Worm (Caenorhabditis elegans) whole organism, early embryonic: ENCODE results near the gene spe-49.

Source experiments
- B0310.2 ChIP-seq: sonication (generic microtip); optimal IDR thresholded peaks from 2 replicates; lab custom pipeline; 2016; ENCODE audit warnings: mild to moderate bottlenecking, missing genetic modification characterization, missing compliant biosample characterization
- F13C5.2 ChIP-seq: sonication (generic microtip); optimal IDR thresholded peaks from 2 replicates; lab custom pipeline; 2017; ENCODE audit warnings: mild to moderate bottlenecking, missing genetic modification characterization, inconsistent platforms, missing compliant biosample characterization
- aly-1 ChIP-seq: sonication (generic microtip); optimal IDR thresholded peaks from 2 replicates; lab custom pipeline; 2016; ENCODE audit warnings: missing genetic modification characterization, missing compliant biosample characterization
- ama-1 ChIP-seq: fragments of 150-350 bp; optimal IDR thresholded peaks from 2 replicates; lab custom pipeline; 2014
- ceh-13 ChIP-seq: fragments of 200-800 bp; sonication (Bioruptor generic); optimal IDR thresholded peaks from 2 replicates; lab custom pipeline; 2018; ENCODE audit warnings: mild to moderate bottlenecking, missing genetic modification characterization, missing compliant biosample characterization
- ceh-36 ChIP-seq: sonication (generic microtip); optimal IDR thresholded peaks from 2 replicates; lab custom pipeline; 2016; ENCODE audit warnings: missing genetic modification characterization, inconsistent platforms, missing compliant biosample characterization
- ets-7 ChIP-seq: sonication (generic microtip); optimal IDR thresholded peaks from 2 replicates; lab custom pipeline; 2016; ENCODE audit warnings: missing genotype, missing genetic modification characterization, missing compliant biosample characterization
- flt-1 ChIP-seq: fragments of 200-800 bp; sonication (Bioruptor generic); IDR thresholded peaks from 2 replicates; pipeline ENCODE4 v1.3.6; 2022; ENCODE audit warnings: missing genetic modification characterization, missing compliant biosample characterization
- hmbx-1 ChIP-seq: sonication (generic microtip); optimal IDR thresholded peaks from 2 replicates; lab custom pipeline; 2016; ENCODE audit warnings: mild to moderate bottlenecking, missing genetic modification characterization, missing compliant biosample characterization
- hmg-4 ChIP-seq: fragments of 200-800 bp; sonication (Bioruptor generic); optimal IDR thresholded peaks from 2 replicates; lab custom pipeline; 2018; ENCODE audit warnings: mild to moderate bottlenecking, missing genetic modification characterization, missing compliant biosample characterization
- hnd-1 ChIP-seq: sonication (generic microtip); optimal IDR thresholded peaks from 2 replicates; lab custom pipeline; 2016; ENCODE audit warnings: missing genetic modification characterization, missing compliant biosample characterization
- pes-1 ChIP-seq: fragments of 200-800 bp; sonication (Bioruptor generic); IDR thresholded peaks from 2 replicates; pipeline ENCODE4 v1.3.6; 2022; ENCODE audit warnings: missing genetic modification reagents, missing genetic modification characterization, missing compliant biosample characterization
- scrt-1 ChIP-seq: fragments of 200-800 bp; sonication (Bioruptor generic); IDR thresholded peaks from 2 replicates; pipeline ENCODE4 v1.3.6; 2022; ENCODE audit warnings: missing genetic modification characterization, missing compliant biosample characterization
- sea-1 ChIP-seq: fragments of 200-800 bp; sonication (Bioruptor generic); conservative IDR thresholded peaks from 2 replicates; pipeline ENCODE4 v1.3.6; 2022; ENCODE audit warnings: missing genetic modification characterization, missing compliant biosample characterization
- tbx-11 ChIP-seq: fragments of 200-800 bp; sonication (Bioruptor generic); IDR thresholded peaks from 2 replicates; pipeline ENCODE4 v1.3.6; 2022; ENCODE audit warnings: missing genetic modification characterization, missing compliant biosample characterization
- tbx-37 ChIP-seq: fragments of 200-800 bp; sonication (Bioruptor generic); conservative IDR thresholded peaks from 2 replicates; pipeline ENCODE4 v1.3.6; 2022; ENCODE audit warnings: missing genetic modification reagents, missing genetic modification characterization, missing compliant biosample characterization
- tra-4 ChIP-seq: sonication (generic microtip); optimal IDR thresholded peaks from 2 replicates; lab custom pipeline; 2017; ENCODE audit warnings: missing genetic modification characterization, missing compliant biosample characterization

spe-49 gene

DNA sequence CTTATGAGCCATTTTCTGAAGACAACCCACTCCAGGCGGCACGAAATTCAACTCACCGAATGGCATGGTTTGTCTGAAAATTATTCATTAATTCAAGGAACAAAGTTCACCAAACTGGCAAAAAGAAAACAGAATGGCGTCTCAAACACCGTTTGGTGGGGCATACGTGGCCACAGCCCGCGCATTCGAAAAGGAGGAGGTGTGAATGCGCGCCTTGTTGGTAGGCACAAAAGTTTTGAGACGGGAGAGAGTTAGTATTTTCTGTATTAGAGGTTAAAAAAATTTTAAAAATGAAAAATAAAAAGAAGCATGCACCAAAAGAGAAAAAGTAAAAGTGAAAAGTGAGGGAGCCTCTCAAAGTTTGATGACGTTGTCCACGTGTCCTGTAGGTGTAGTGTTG is 30.8 kb downstream of the spe-49 start:
- TF ChIP-seq B0310.2 (no peak), scrt-1 (GFP tag; lab: Robert Waterston, UW) (no peak), tbx-37 (no peak), hnd-1 (no peak), aly-1 (tag; lab: Kevin White, UChicago) (no peak)

DNA sequence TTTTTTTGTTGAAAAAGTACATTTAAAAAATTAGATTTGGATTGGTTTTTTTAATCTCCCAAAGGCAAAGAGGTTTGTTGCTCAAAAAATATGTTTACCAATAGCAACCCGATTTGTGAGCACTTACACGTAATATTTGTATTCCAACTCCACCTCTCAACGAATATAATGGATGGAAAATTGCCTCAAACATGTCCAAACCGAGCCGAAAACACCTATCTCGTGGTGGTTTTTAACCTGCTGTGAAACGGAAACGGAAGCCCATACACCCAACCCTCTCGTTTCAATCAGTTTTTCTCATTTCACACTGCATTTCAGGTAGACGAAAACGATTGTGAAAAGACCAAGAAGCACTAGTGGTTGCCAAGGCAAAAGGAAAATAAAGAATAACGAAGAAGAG is 35.5 kb downstream of the spe-49 start, which contains the start of gene cest-24:
Gene cest-24, plus strand, starts transcription at position 301 of the 400 bp plus-strand sequence.
- no peak for TF ChIP-seq F13C5.2 (tag; lab: Kevin White, UChicago)
- no peak for TF ChIP-seq ceh-36
- no peak for TF ChIP-seq tbx-37
- no peak for TF ChIP-seq aly-1 (tag; lab: Kevin White, UChicago)
- TF ChIP-seq ets-7: no peak
- TF ChIP-seq B0310.2: no peak
- TF ChIP-seq ceh-13 (GFP tag; lab: Kevin White, UChicago): no peak
- no peak for TF ChIP-seq tra-4 (tag; lab: Kevin White, UChicago)
- TF ChIP-seq hmbx-1 (tag; lab: Kevin White, UChicago): no peak

DNA sequence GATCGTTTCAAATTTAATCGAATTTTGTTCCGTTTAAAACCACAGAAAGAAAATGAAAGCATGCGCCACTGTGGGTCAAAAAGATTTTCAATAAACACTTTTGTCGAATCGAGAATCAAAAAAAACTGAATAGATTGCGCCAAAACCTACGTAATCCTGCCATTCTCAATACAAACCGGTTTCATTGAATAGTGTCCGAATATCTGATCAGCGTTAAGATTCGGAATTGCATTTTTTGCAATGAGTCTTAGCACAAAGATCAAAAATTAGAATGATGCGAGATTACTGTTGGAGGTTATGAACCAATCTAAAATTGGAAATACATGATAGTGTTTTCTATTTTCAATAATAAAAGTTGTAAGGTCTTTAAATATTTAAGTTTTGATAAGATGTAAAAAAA is 36.8 kb downstream of the spe-49 start:
- TF ChIP-seq ets-7 (no peak), tra-4 (tag; lab: Kevin White, UChicago) (no peak), hnd-1 (no peak), F13C5.2 (tag; lab: Kevin White, UChicago) (no peak), ceh-13 (GFP tag; lab: Kevin White, UChicago) (no peak), tbx-37 (no peak), hmg-4 (no peak), B0310.2 (no peak), ama-1 (lab: Kevin White, UChicago) (no peak)

DNA sequence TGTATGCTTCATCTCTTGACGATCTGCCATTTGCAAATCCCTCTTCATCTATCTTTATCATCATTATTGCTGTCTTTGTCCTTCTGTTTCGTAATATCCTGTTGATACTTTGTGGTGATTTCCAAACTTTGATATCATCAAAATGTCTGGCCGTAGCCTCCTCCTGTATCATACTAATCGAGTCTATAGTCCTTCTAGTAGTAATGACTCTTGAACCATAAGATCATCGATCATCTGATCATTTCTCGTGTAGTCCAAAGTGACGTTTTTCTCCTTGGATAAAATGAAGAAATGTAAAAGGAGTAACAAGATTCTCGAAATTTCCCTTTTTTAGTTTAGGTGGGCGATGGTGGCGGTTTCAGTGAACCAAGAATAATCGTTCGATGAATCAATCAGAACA is 38.2 kb downstream of the spe-49 start:
- TF ChIP-seq flt-1 (GFP tag; lab: Robert Waterston, UW) (no peak), ceh-13 (GFP tag; lab: Kevin White, UChicago) (no peak), pes-1 (GFP tag; lab: Robert Waterston, UW) (no peak), F13C5.2 (tag; lab: Kevin White, UChicago) (no peak), tbx-11 (GFP tag; lab: Robert Waterston, UW) (no peak), hmbx-1 (tag; lab: Kevin White, UChicago) (no peak), tra-4 (tag; lab: Kevin White, UChicago) (no peak), tbx-37 (no peak), ceh-36 (no peak), ets-7 (no peak)

DNA sequence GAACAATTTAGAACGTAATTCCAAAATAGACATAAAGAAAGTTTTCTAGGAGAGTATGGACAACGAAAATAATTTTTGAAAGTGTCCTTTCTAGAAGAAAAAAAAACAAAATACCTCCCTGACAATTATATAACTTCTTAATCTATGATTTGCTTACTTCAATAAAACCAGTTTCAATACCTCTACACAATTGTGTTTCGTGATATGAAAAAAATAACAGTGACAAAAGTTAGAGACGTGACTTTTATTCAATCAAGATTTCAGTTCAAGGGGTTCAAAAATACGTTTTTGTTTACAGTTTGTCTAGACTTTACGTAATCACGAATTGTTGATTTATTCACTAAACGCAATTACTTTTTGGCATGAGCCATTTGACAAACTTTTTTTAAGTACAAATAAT is 40.1 kb downstream of the spe-49 start:
- TF ChIP-seq ceh-13 (GFP tag; lab: Kevin White, UChicago) (no peak), hmg-4 (no peak), sea-1 (no peak), ceh-36 (no peak), hmbx-1 (tag; lab: Kevin White, UChicago) (no peak), tra-4 (tag; lab: Kevin White, UChicago) (no peak), hnd-1 (no peak), scrt-1 (GFP tag; lab: Robert Waterston, UW) (no peak), ets-7 (no peak), pes-1 (GFP tag; lab: Robert Waterston, UW) (no peak)

DNA sequence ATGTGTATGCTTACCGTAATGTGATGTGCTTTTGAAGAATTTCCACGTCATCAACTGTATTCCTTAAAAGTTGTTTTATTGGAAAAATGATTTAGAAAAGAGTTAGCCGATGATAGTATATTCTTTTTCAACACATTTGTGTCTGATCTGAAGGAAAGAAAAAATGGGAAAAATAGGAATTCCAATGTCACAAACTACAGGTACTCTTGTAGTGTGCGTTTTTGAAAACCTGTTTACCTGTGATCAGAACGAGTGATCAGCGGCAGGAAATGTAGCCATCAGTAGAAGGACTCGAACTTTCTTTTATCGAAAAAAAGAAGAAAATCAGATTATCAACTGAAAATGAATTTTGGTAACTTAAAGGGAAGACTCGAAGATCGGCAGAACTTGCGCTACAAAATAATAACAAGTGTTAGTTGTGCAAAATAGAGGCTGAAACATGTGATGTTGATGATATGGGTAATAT is 40.6 kb downstream of the spe-49 start, which contains the start of gene T28C12.15:
Gene T28C12.15, minus strand, starts transcription at position 51 of the 466 bp plus-strand sequence.
- TF ChIP-seq scrt-1 (GFP tag; lab: Robert Waterston, UW) (no peak), hmg-4 (no peak), aly-1 (tag; lab: Kevin White, UChicago) (no peak), ceh-36 (no peak), pes-1 (GFP tag; lab: Robert Waterston, UW) (no peak), tbx-11 (GFP tag; lab: Robert Waterston, UW) (no peak)

DNA sequence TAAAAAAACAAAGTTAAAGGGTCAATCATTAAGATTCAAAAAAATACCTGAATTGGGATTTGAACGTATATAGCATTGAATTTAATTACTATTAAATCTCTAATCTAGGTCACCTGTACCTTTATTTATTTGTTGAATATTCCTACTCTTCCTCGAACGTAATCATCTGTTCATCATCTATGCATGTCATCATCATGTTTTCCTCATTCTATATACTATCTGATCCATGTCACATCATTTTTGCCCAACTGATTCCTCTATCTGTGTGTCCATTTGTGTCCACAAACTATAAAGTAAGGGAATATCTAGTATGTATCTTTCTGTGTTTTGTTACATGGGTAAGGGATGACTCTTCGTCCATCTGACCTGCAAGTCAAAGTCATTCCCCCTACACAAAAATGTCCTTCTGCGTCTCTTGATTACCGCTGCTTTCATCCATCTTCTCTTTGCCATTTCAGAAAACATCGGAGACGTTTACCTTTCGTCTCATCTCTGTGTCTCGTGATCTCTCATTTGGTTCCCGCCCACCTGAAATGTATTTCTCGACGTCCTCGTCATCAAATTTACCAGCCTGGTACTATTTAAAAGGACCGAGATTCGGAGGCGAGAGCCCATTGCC is 41.7 kb downstream of the spe-49 start:
- TF ChIP-seq flt-1 (GFP tag; lab: Robert Waterston, UW) (no peak), ets-7 (no peak), tbx-11 (GFP tag; lab: Robert Waterston, UW) (no peak), ceh-36 (no peak), F13C5.2 (tag; lab: Kevin White, UChicago) (no peak), aly-1 (tag; lab: Kevin White, UChicago) (no peak), ceh-13 (GFP tag; lab: Kevin White, UChicago) (no peak), hnd-1 (no peak), scrt-1 (GFP tag; lab: Robert Waterston, UW) (no peak), B0310.2 (no peak), tra-4 (tag; lab: Kevin White, UChicago) (no peak), tbx-37 (no peak), ama-1 (lab: Kevin White, UChicago) (no peak), hmbx-1 (tag; lab: Kevin White, UChicago) (no peak), hmg-4 (no peak), pes-1 (GFP tag; lab: Robert Waterston, UW) (no peak), sea-1 (no peak)

DNA sequence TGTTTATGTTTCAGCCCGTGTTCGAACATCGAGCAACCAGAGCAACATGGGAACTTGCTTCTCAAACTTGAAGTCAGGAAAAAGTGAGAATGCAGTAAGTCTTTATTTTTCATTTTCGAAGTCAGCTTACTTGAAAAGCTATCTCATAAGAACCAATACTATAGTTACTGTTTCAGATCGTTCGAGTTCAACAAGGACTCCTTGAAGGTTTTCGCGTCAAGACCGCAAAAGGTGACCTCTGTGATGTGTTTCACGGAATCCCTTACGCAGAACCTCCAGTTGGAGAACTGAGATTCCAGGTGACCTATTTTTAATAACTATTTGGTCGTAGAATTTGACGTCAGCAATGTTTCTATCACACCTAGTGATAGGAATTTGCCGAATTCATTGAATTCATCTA is 42.4 kb downstream of the spe-49 start:
- TF ChIP-seq ets-7: no peak
- no peak for TF ChIP-seq tbx-11 (GFP tag; lab: Robert Waterston, UW)
- no peak for TF ChIP-seq sea-1
- TF ChIP-seq ama-1 (lab: Kevin White, UChicago): no peak
- no peak for TF ChIP-seq tra-4 (tag; lab: Kevin White, UChicago)
- TF ChIP-seq flt-1 (GFP tag; lab: Robert Waterston, UW): no peak
- no peak for TF ChIP-seq aly-1 (tag; lab: Kevin White, UChicago)
- no peak for TF ChIP-seq F13C5.2 (tag; lab: Kevin White, UChicago)
- no peak for TF ChIP-seq hmg-4
- no peak for TF ChIP-seq hnd-1
- TF ChIP-seq tbx-37: no peak
- no peak for TF ChIP-seq B0310.2
- no peak for TF ChIP-seq ceh-36
- no peak for TF ChIP-seq ceh-13 (GFP tag; lab: Kevin White, UChicago)
- no peak for TF ChIP-seq hmbx-1 (tag; lab: Kevin White, UChicago)
- TF ChIP-seq pes-1 (GFP tag; lab: Robert Waterston, UW): no peak
